Fruit fly (Drosophila melanogaster) whole organism, adult: Measurements from ENCODE around the gene CycH.

Experiments used
- CG11617 ChIP-seq: fragments of 200-800 bp; sonication (Bioruptor generic); optimal IDR thresholded peaks from 2 replicates; lab custom pipeline; 2017; ENCODE audit warnings: mild to moderate bottlenecking, missing biosample characterization, missing genetic modification reagents, missing genetic modification characterization
- CG12768 ChIP-seq: fragments of 200-800 bp; sonication (Bioruptor generic); optimal IDR thresholded peaks from 2 replicates; lab custom pipeline; 2017; ENCODE audit warnings: missing biosample characterization, missing genetic modification characterization, mild to moderate bottlenecking, moderate library complexity, missing genetic modification reagents
- CG5204 ChIP-seq: fragments of 200-800 bp; sonication (Bioruptor generic); optimal IDR thresholded peaks from 2 replicates; lab custom pipeline; 2016; ENCODE audit warnings: missing biosample characterization, missing genetic modification characterization
- CG7045 ChIP-seq: fragments of 200-800 bp; sonication (Bioruptor generic); optimal IDR thresholded peaks from 2 replicates; lab custom pipeline; 2017; ENCODE audit warnings: missing biosample characterization, mild to moderate bottlenecking, missing genetic modification characterization
- Clk ChIP-seq: fragments of 200-800 bp; sonication (Bioruptor generic); optimal IDR thresholded peaks from 2 replicates; lab custom pipeline; 2017; ENCODE audit warnings: missing biosample characterization, missing genetic modification characterization
- Hr96 ChIP-seq: fragments of 200-800 bp; sonication (Bioruptor generic); optimal IDR thresholded peaks from 2 replicates; lab custom pipeline; 2016; ENCODE audit warnings: missing biosample characterization, missing genetic modification characterization
- cnc ChIP-seq, 2 experiments: fragments of >200 bp; optimal IDR thresholded peaks; 2 replicates each; lab custom pipeline; 2017
- kay ChIP-seq: fragments of 200-800 bp; sonication (Bioruptor generic); peaks from one replicate; lab custom pipeline; 2016; ENCODE audit warnings: missing biosample characterization, missing genetic modification characterization, borderline replicate concordance
- pad ChIP-seq: fragments of 200-800 bp; sonication (Bioruptor generic); optimal IDR thresholded peaks from 3 replicates; lab custom pipeline; 2017; ENCODE audit warnings: missing biosample characterization, missing genetic modification characterization, mild to moderate bottlenecking, moderate library complexity, missing genetic modification reagents
- toe ChIP-seq: fragments of 200-800 bp; sonication (Bioruptor generic); optimal IDR thresholded peaks from 2 replicates; lab custom pipeline; 2016; ENCODE audit warnings: missing biosample characterization, missing genetic modification characterization

DNA sequence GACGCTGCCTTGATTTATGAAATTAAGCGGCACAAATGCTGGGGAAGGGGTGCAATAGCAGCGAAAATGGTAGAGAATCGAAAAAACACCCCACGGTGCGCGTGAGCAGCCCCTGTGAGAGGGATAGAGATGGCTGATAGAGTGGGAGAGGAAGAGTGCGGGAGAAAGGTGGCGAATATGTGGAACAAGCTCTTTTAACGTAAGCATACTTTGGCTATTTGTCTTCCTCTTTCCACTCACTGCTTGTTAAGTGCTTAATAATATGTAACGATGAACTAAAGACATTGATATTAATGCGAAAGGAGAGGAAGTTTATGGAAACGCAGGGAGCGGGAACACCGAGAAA, 18.8 kb downstream of the CycH start:
- TF ChIP-seq pad (peak; percentile 84), CG7045 (GFP tag; lab: Kevin White, UChicago) (no peak), toe (GFP tag; lab: Kevin White, UChicago) (no peak), CG12768 (GFP tag; lab: Kevin White, UChicago) (no peak), cnc (optimal IDR thresholded peaks at IDR 0.05; lab: Kevin White, UChicago) (no peak), Hr96 (GFP tag; lab: Kevin White, UChicago) (no peak), Clk (GFP tag; lab: Kevin White, UChicago) (no peak), CG11617 (GFP tag; lab: Kevin White, UChicago) (no peak), CG5204 (GFP tag; lab: Kevin White, UChicago) (no peak), kay (GFP tag; lab: Kevin White, UChicago) (no peak)
